Fruit fly (Drosophila melanogaster) whole organism, embryonic: Measurements from ENCODE around the gene Shmt.

Experiments
- Blimp-1 ChIP-seq: fragments of 200-800 bp; sonication (Bioruptor generic); optimal IDR thresholded peaks from 3 replicates; lab custom pipeline; 2018; ENCODE audit warnings: missing biosample characterization, missing genetic modification characterization, mild to moderate bottlenecking, moderate library complexity, missing genetic modification reagents
- CG10979 ChIP-seq: fragments of 200-800 bp; sonication (Bioruptor generic); optimal IDR thresholded peaks from 2 replicates; lab custom pipeline; 2018; ENCODE audit warnings: missing biosample characterization, mild to moderate bottlenecking, missing genetic modification characterization, moderate library complexity
- CG12155 ChIP-seq: fragments of 200-800 bp; sonication (Bioruptor generic); optimal IDR thresholded peaks from 3 replicates; lab custom pipeline; 2016; ENCODE audit warnings: missing biosample characterization, missing genetic modification characterization
- CG12219 ChIP-seq: fragments of 200-800 bp; sonication (Bioruptor generic); optimal IDR thresholded peaks from 3 replicates; lab custom pipeline; 2018; ENCODE audit warnings: missing biosample characterization, mild to moderate bottlenecking, missing genetic modification characterization
- CG12769 ChIP-seq: fragments of 200-800 bp; sonication (Bioruptor generic); optimal IDR thresholded peaks from 2 replicates; lab custom pipeline; 2019; ENCODE audit warnings: missing biosample characterization, mild to moderate bottlenecking, missing genetic modification characterization, moderate library complexity
- CG16815 ChIP-seq: fragments of 200-800 bp; sonication (Bioruptor generic); optimal IDR thresholded peaks from 3 replicates; lab custom pipeline; 2017; ENCODE audit warnings: missing biosample characterization, mild to moderate bottlenecking, missing genetic modification characterization
- CG17359 ChIP-seq: fragments of 200-800 bp; sonication (Bioruptor generic); optimal IDR thresholded peaks from 3 replicates; lab custom pipeline; 2018; ENCODE audit warnings: missing biosample characterization, mild to moderate bottlenecking, missing genetic modification characterization, moderate library complexity
- CG18262 ChIP-seq: fragments of 200-800 bp; optimal IDR thresholded peaks from 3 replicates; lab custom pipeline; 2019; ENCODE audit warnings: missing biosample characterization, mild to moderate bottlenecking, missing genetic modification characterization, moderate library complexity
- CG2116 ChIP-seq: fragments of 200-800 bp; sonication (Bioruptor generic); optimal IDR thresholded peaks from 3 replicates; lab custom pipeline; 2018; ENCODE audit warnings: missing biosample characterization, mild to moderate bottlenecking, missing genetic modification characterization
- CG2120 ChIP-seq: fragments of 200-800 bp; sonication (Bioruptor generic); optimal IDR thresholded peaks from 3 replicates; lab custom pipeline; 2016; ENCODE audit warnings: missing biosample characterization, missing genetic modification characterization
- CG32532 ChIP-seq: fragments of 200-800 bp; sonication (Bioruptor generic); IDR thresholded peaks from 2 replicates; pipeline ENCODE4 v1.3.6; 2022; ENCODE audit warnings: missing biosample characterization, missing genetic modification characterization
- CG34422 ChIP-seq: fragments of 200-800 bp; sonication (Bioruptor generic); IDR thresholded peaks from 3 replicates; pipeline ENCODE4 v1.3.6; 2022; ENCODE audit warnings: missing biosample characterization, missing genetic modification characterization
- CG4360 ChIP-seq: fragments of 200-800 bp; sonication (Bioruptor generic); IDR thresholded peaks from 2 replicates; pipeline ENCODE4 v1.3.6; 2022; ENCODE audit warnings: missing biosample characterization, missing genetic modification characterization
- CG4617 ChIP-seq: fragments of 200-800 bp; sonication (Bioruptor generic); optimal IDR thresholded peaks from 3 replicates; lab custom pipeline; 2016; ENCODE audit warnings: missing biosample characterization, missing genetic modification characterization, borderline replicate concordance
- CG6689 ChIP-seq: fragments of 200-800 bp; sonication (Bioruptor generic); IDR thresholded peaks from 2 replicates; pipeline ENCODE4 v1.3.6; 2022; ENCODE audit warnings: missing biosample characterization, missing genetic modification characterization
- CG8944 ChIP-seq: fragments of 200-800 bp; sonication (Bioruptor generic); optimal IDR thresholded peaks from 3 replicates; lab custom pipeline; 2016; ENCODE audit warnings: missing biosample characterization, missing genetic modification characterization
- CG9932 ChIP-seq: fragments of 200-800 bp; sonication (Bioruptor generic); IDR thresholded peaks from 2 replicates; pipeline ENCODE4 v1.3.6; 2022; ENCODE audit warnings: missing biosample characterization, missing genetic modification characterization
- D19A ChIP-seq: fragments of 200-800 bp; optimal IDR thresholded peaks from 3 replicates; lab custom pipeline; 2019; ENCODE audit warnings: missing biosample characterization, mild to moderate bottlenecking, missing genetic modification characterization, moderate library complexity
- D19B ChIP-seq: fragments of 200-800 bp; sonication (Bioruptor generic); optimal IDR thresholded peaks from 2 replicates; lab custom pipeline; 2017; ENCODE audit warnings: missing biosample characterization, mild to moderate bottlenecking, missing genetic modification characterization
- Drgx ChIP-seq: fragments of 200-800 bp; sonication (Bioruptor generic); IDR thresholded peaks from 2 replicates; pipeline ENCODE4 v1.3.6; 2022; ENCODE audit warnings: missing biosample characterization, missing genetic modification characterization
- ERR ChIP-seq: fragments of 200-800 bp; sonication (Bioruptor generic); optimal IDR thresholded peaks from 2 replicates; lab custom pipeline; 2016; ENCODE audit warnings: missing biosample characterization, missing genetic modification characterization
- HLH4C ChIP-seq: fragments of 200-800 bp; sonication (Bioruptor generic); IDR thresholded peaks from 3 replicates; pipeline ENCODE4 v1.3.6; 2022; ENCODE audit warnings: missing biosample characterization, missing genetic modification characterization; ENCODE audit not compliant: partially characterized antibody
- HLH54F ChIP-seq: fragments of 200-800 bp; sonication (Bioruptor generic); optimal IDR thresholded peaks from 3 replicates; lab custom pipeline; 2016; ENCODE audit warnings: missing biosample characterization, missing genetic modification characterization
- HmgZ ChIP-seq: fragments of 200-800 bp; sonication (Bioruptor generic); optimal IDR thresholded peaks from 2 replicates; lab custom pipeline; 2018; ENCODE audit warnings: missing biosample characterization, mild to moderate bottlenecking, missing genetic modification characterization
- Kr ChIP-seq: fragments of 200-800 bp; sonication (Bioruptor generic); optimal IDR thresholded peaks from 2 replicates; lab custom pipeline; 2017; ENCODE audit warnings: missing biosample characterization, mild to moderate bottlenecking, missing genetic modification characterization
- Med ChIP-seq: fragments of 200-800 bp; sonication (Bioruptor generic); peaks from one replicate; lab custom pipeline; 2016; ENCODE audit warnings: missing biosample characterization, missing genetic modification characterization, mild to moderate bottlenecking, inconsistent platforms, moderate library complexity
- Oaz ChIP-seq: fragments of 200-800 bp; sonication (Bioruptor generic); IDR thresholded peaks from 2 replicates; pipeline ENCODE4 v1.3.6; 2022; ENCODE audit warnings: missing biosample characterization, missing genetic modification characterization
- Opbp ChIP-seq: fragments of 200-800 bp; sonication (Bioruptor generic); IDR thresholded peaks from 3 replicates; pipeline ENCODE4 v1.3.6; 2022; ENCODE audit warnings: missing biosample characterization, missing genetic modification characterization; ENCODE audit not compliant: partially characterized antibody
- Pdp1 ChIP-seq, 2 experiments: fragments of 200-800 bp; sonication (Bioruptor generic); optimal IDR thresholded peaks; 3 replicates each; lab custom pipeline; 2016; ENCODE audit warnings: missing biosample characterization in 2 of 2, missing genetic modification characterization in 2 of 2, mild to moderate bottlenecking in 1 of 2, moderate library complexity in 1 of 2
- Sox102F ChIP-seq: fragments of 200-800 bp; sonication (Bioruptor generic); optimal IDR thresholded peaks from 2 replicates; lab custom pipeline; 2018; ENCODE audit warnings: missing biosample characterization, mild to moderate bottlenecking, missing genetic modification characterization, moderate library complexity
- Xrp1 ChIP-seq: fragments of 200-800 bp; sonication (Bioruptor generic); IDR thresholded peaks from 2 replicates; pipeline ENCODE4 v1.3.6; 2022; ENCODE audit warnings: missing biosample characterization, missing genetic modification characterization
- ara ChIP-seq: fragments of 200-800 bp; sonication (Bioruptor generic); IDR thresholded peaks from 2 replicates; pipeline ENCODE4 v1.3.6; 2022; ENCODE audit warnings: missing biosample characterization, missing genetic modification characterization
- bsh ChIP-seq, 2 experiments: fragments of 200-800 bp; sonication (Bioruptor generic); optimal IDR thresholded peaks; 2 replicates each; lab custom pipeline; 2017 to 2018; ENCODE audit warnings: mild to moderate bottlenecking in 2 of 2, missing biosample characterization in 2 of 2, missing genetic modification characterization in 2 of 2, moderate library complexity in 1 of 2
- crol ChIP-seq: fragments of 200-800 bp; sonication (Bioruptor generic); IDR thresholded peaks from 2 replicates; pipeline ENCODE4 v1.3.6; 2022; ENCODE audit warnings: missing biosample characterization, missing genetic modification characterization
- gem ChIP-seq: fragments of 200-800 bp; sonication (Bioruptor generic); optimal IDR thresholded peaks from 2 replicates; lab custom pipeline; 2019; ENCODE audit warnings: missing biosample characterization, mild to moderate bottlenecking, missing genetic modification characterization, moderate library complexity
- lmd ChIP-seq: fragments of 200-800 bp; sonication (Bioruptor generic); IDR thresholded peaks from 2 replicates; pipeline ENCODE4 v1.3.6; 2022; ENCODE audit warnings: missing biosample characterization, missing genetic modification characterization
- lov ChIP-seq, 2 experiments: fragments of 200-800 bp in 1 of 2; fragments of >200 bp in 1 of 2; sonication (Bioruptor generic) in 1 of 2; IDR thresholded peaks in 1 of 2; optimal IDR thresholded peaks in 1 of 2; 2 replicates in 1 of 2; 3 replicates in 1 of 2; pipeline versions ENCODE4 v1.3.6 to Lab custom; 2017 to 2022; ENCODE audit warnings: missing biosample characterization in 1 of 2, missing genetic modification characterization in 1 of 2
- nom ChIP-seq: fragments of 200-800 bp; sonication (Bioruptor generic); optimal IDR thresholded peaks from 2 replicates; lab custom pipeline; 2017; ENCODE audit warnings: missing biosample characterization, missing genetic modification characterization, mild to moderate bottlenecking, moderate library complexity, missing genetic modification reagents
- prd ChIP-seq, 3 experiments: fragments of >200 bp in 2 of 3; fragments of 200-800 bp in 1 of 3; sonication (Bioruptor generic) in 1 of 3; optimal IDR thresholded peaks in 2 of 3; IDR thresholded peaks in 1 of 3; 2 replicates in 2 of 3; 3 replicates in 1 of 3; pipeline versions ENCODE4 v1.3.6 to Lab custom; 2017 to 2022; ENCODE audit warnings: missing biosample characterization in 1 of 3, missing genetic modification characterization in 1 of 3
- rib ChIP-seq: fragments of 200-800 bp; sonication (Bioruptor generic); IDR thresholded peaks from 2 replicates; pipeline ENCODE4 v1.3.6; 2022; ENCODE audit warnings: missing biosample characterization, missing genetic modification characterization
- row ChIP-seq: fragments of 200-800 bp; sonication (Bioruptor generic); IDR thresholded peaks from 3 replicates; pipeline ENCODE4 v1.3.6; 2022; ENCODE audit warnings: missing biosample characterization, missing genetic modification characterization
- tgo ChIP-seq: fragments of 200-800 bp; sonication (Bioruptor generic); IDR thresholded peaks from 3 replicates; pipeline ENCODE4 v1.3.6; 2022; ENCODE audit warnings: missing biosample characterization, missing genetic modification characterization
- vvl ChIP-seq: fragments of 200-800 bp; sonication (Bioruptor generic); IDR thresholded peaks from 2 replicates; pipeline ENCODE4 v1.3.6; 2022; ENCODE audit warnings: missing biosample characterization, missing genetic modification characterization
- zfh2 ChIP-seq: fragments of 200-800 bp; sonication (Bioruptor generic); optimal IDR thresholded peaks from 2 replicates; lab custom pipeline; 2016; ENCODE audit warnings: missing biosample characterization, missing genetic modification characterization

Shmt gene

DNA sequence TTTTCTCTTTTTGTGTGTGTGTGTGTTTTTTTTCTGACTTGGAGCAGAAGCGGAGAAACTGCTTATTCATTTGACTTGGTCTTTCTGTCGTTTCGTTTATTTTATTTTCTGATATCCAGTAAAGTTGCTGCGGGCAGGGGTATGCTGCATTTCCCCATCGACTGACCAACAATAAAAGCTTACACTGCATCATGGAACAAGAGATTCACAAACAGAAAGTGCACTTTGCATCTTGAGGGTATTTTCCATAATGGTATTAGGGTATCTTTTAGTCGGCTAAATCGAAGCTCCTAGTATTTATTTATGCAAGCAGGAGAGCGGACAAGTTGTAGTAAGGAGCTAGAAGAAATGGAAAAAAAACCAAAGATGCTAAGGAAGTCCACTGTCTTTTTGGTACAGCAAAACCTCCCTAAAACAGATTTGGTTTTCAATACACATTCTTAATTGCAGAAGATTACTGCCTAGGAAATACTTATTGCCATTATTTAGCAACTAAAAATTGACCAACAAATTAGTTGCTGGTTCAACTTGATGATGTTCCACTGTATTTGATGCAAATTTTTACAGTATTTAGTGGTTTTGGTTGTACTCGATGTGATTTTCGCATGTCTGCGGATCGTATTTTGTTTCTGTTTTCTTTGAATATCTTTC is 15.9 kb upstream of the Shmt start (continued):
- TF ChIP-seq zfh2 (peak; percentile 10), CG8944 (peak; percentile 5), row (peak; percentile 45; the same call in 2 of the 3 replicates), CG16815 (GFP tag; lab: Kevin White, UChicago) (peak; percentile 12), CG6689 (GFP tag; lab: Robert Waterston, UW) (0 out of 2 replicates have a peak, but pooled peaks have one; percentile 9), Drgx (GFP tag; lab: Robert Waterston, UW) (peak; percentile 82), HmgZ (tag; lab: Kevin White, UChicago) (no peak), lmd (GFP tag; lab: Robert Waterston, UW) (peak; percentile 21; the same call in 1 of the 2 replicates), Kr (GFP tag; lab: Kevin White, UChicago) (no peak), CG2120 (GFP tag; lab: Kevin White, UChicago) (peak; percentile 3), CG9932 (GFP tag; lab: Robert Waterston, UW) (0 out of 2 replicates have a peak, but pooled peaks have one; percentile 13), vvl (GFP tag; lab: Robert Waterston, UW) (0 out of 2 replicates have a peak, but pooled peaks have one; percentile 19), D19A (tag; lab: Kevin White, UChicago) (peak; percentile 11), prd (optimal IDR thresholded peaks at IDR 0.05; lab: Kevin White, UChicago) (no peak), prd (GFP tag; IDR thresholded peaks at IDR 0.05; lab: Robert Waterston, UW) (peak; percentile 45; the same call in 1 of the 3 replicates), CG12769 (peak; percentile 10), Sox102F (GFP tag; lab: Kevin White, UChicago) (peak; percentile 30), Opbp (GFP tag; lab: Robert Waterston, UW) (no peak), gem (peak; percentile 21), CG2116 (no peak)
- TF ChIP-seq, all 482 proteins: peak for 38

dm6 chrX:5926718-5927117 is 10.1 kb upstream of the Shmt start:
- TF ChIP-seq Med (GFP tag; lab: Kevin White, UChicago) (peak; percentile 21), Pdp1 (GFP tag; optimal IDR thresholded peaks at IDR 0.05; lab: Kevin White, UChicago) (peak in 1 of 2 experiments; percentile 68), crol (no peak), lov (optimal IDR thresholded peaks at IDR 0.05; lab: Kevin White, UChicago) (no peak), lov (GFP tag; IDR thresholded peaks at IDR 0.05; lab: Robert Waterston, UW) (no peak), D19B (GFP tag; lab: Kevin White, UChicago) (peak; percentile 27), Drgx (GFP tag; lab: Robert Waterston, UW) (peak; percentile 62; the same call in 1 of the 2 replicates)

- peak; percentile 19; the same call in 1 of the 3 replicates for TF ChIP-seq tgo
- TF ChIP-seq CG34422 (GFP tag; lab: Robert Waterston, UW), result peak; percentile 41; the same call in 1 of the 3 replicates
- TF ChIP-seq Blimp-1 (GFP tag; lab: Kevin White, UChicago), result peak; percentile 41
- no peak for TF ChIP-seq rib (GFP tag; lab: Robert Waterston, UW)
- no peak for TF ChIP-seq HLH4C (GFP tag; lab: Robert Waterston, UW)
- peak; percentile 56 for TF ChIP-seq Xrp1 (GFP tag; lab: Robert Waterston, UW)
- TF ChIP-seq CG12155, result no peak
- peak; percentile 56 for TF ChIP-seq vvl (GFP tag; lab: Robert Waterston, UW)
- TF ChIP-seq CG18262, result peak; percentile 21
- no peak for TF ChIP-seq CG4617 (GFP tag; lab: Kevin White, UChicago)
- TF ChIP-seq CG17359 (tag; lab: Kevin White, UChicago), result peak; percentile 1
- peak; percentile 59 for TF ChIP-seq nom (GFP tag; lab: Kevin White, UChicago)
- TF ChIP-seq HLH54F (GFP tag; lab: Kevin White, UChicago), result no peak
- TF ChIP-seq CG32532 (GFP tag; lab: Robert Waterston, UW), result no peak
- TF ChIP-seq CG12219 (GFP tag; lab: Kevin White, UChicago), result peak; percentile 18
- peak; percentile 45; the same call in 1 of the 2 replicates for TF ChIP-seq ara (GFP tag; lab: Robert Waterston, UW)
- TF ChIP-seq CG4360 (GFP tag; lab: Robert Waterston, UW), result 0 out of 2 replicates have a peak, but pooled peaks have one; percentile 22
- TF ChIP-seq bsh (GFP tag; optimal IDR thresholded peaks at IDR 0.05; lab: Kevin White, UChicago), result peak; percentile 18 to 38
- TF ChIP-seq ERR (GFP tag; lab: Kevin White, UChicago), result no peak
- 0 out of 2 replicates have a peak, but pooled peaks have one; percentile 16 for TF ChIP-seq Oaz
- peak; percentile 36 for TF ChIP-seq CG10979 (tag; lab: Kevin White, UChicago)
These were observed 9.3 kb upstream of the Shmt start for dm6 chrX:5925793-5926418.
